Fruit fly (Drosophila melanogaster): ENCODE measurements around the gene CG33159.

Gene CG33159

dm6 chr3L:3194059-3194458 is 10.2 kb downstream of the CG33159 start (continued):
- TF ChIP-seq phol (tag; optimal IDR thresholded peaks at IDR 0.05) (peak; percentile 92), btn (GFP tag; optimal IDR thresholded peaks at IDR 0.05) (no peak), Ptx1 (GFP tag; IDR thresholded peaks at IDR 0.05) (peak; percentile 95), CG17361 (GFP tag; IDR thresholded peaks at IDR 0.05) (peak; percentile 95), lab (GFP tag; optimal IDR thresholded peaks at IDR 0.05) (peak; percentile 97), slou (GFP tag; optimal IDR thresholded peaks at IDR 0.05) (no peak), chinmo (GFP tag; IDR thresholded peaks at IDR 0.05; ENCODE audit: partially characterized antibody) (no peak), sisA (GFP tag; IDR thresholded peaks at IDR 0.05) (peak; percentile 91), jing (GFP tag; optimal IDR thresholded peaks at IDR 0.05) (peak; percentile 82), wek (GFP tag; optimal IDR thresholded peaks at IDR 0.05) (peak; percentile 45), pum (GFP tag; optimal IDR thresholded peaks at IDR 0.05) (peak; percentile 46), CG10543 (GFP tag; optimal IDR thresholded peaks at IDR 0.05) (peak; percentile 59), vnd (GFP tag; IDR thresholded peaks at IDR 0.05; ENCODE audit: partially characterized antibody) (no peak), CG33557 (GFP tag; optimal IDR thresholded peaks at IDR 0.05) (peak; percentile 79), pnt (GFP tag; optimal IDR thresholded peaks at IDR 0.05) (peak; percentile 42), chn (GFP tag; optimal IDR thresholded peaks at IDR 0.05) (peak; percentile 76), CG2678 (tag; optimal IDR thresholded peaks at IDR 0.05) (peak; percentile 96), CG3065 (GFP tag; optimal IDR thresholded peaks at IDR 0.05) (peak; percentile 63), Deaf1 (tag; optimal IDR thresholded peaks at IDR 0.05) (peak; percentile 74), CG17912 (GFP tag; optimal IDR thresholded peaks at IDR 0.05) (no peak), sens (GFP tag) (peak; percentile 96), mirr (GFP tag; optimal IDR thresholded peaks at IDR 0.05) (peak; percentile 45), Xbp1 (GFP tag; optimal IDR thresholded peaks at IDR 0.05) (peak; percentile 93), Neu2 (GFP tag; optimal IDR thresholded peaks at IDR 0.05; ENCODE audit: borderline replicate concordance) (no peak), CG5953 (GFP tag; IDR thresholded peaks at IDR 0.05) (peak; percentile 93), CG12219 (GFP tag; optimal IDR thresholded peaks at IDR 0.05) (peak; percentile 92), Dref (GFP tag; IDR thresholded peaks at IDR 0.05) (no peak), gt (GFP tag; IDR thresholded peaks at IDR 0.05) (peak; percentile 78), sqz (GFP tag; optimal IDR thresholded peaks at IDR 0.05) (no peak), wdn (GFP tag; IDR thresholded peaks at IDR 0.05) (peak; percentile 73), tap (tag; optimal IDR thresholded peaks at IDR 0.05) (peak; percentile 92), CG8924 (tag; optimal IDR thresholded peaks at IDR 0.05) (peak; percentile 95), z (GFP tag; IDR thresholded peaks at IDR 0.05) (0 out of 3 replicates have a peak, but pooled peaks have one; percentile 32), CG2875 (GFP tag; optimal IDR thresholded peaks at IDR 0.05) (peak; percentile 91), CG2202 (tag; optimal IDR thresholded peaks at IDR 0.05) (peak; percentile 87), Hr78 (GFP tag; optimal IDR thresholded peaks at IDR 0.05) (peak in 1 of 2 experiments; percentile 70), CG15696 (tag; optimal IDR thresholded peaks at IDR 0.05) (peak; percentile 80), Taf1 (GFP tag; IDR thresholded peaks at IDR 0.05) (peak; percentile 77), hb (GFP tag; IDR thresholded peaks at IDR 0.05; ENCODE audit: partially characterized antibody) (no peak), CG1529 (GFP tag; optimal IDR thresholded peaks at IDR 0.05) (peak; percentile 88), pan (optimal IDR thresholded peaks at IDR 0.05) (no peak), pan (GFP tag; optimal IDR thresholded peaks at IDR 0.05 in 1 of 2, IDR thresholded peaks at IDR 0.05 in 1 of 2) (peak in 1 of 2 experiments; percentile 97), sima (GFP tag; optimal IDR thresholded peaks at IDR 0.05) (no peak), Dad (GFP tag; optimal IDR thresholded peaks at IDR 0.05) (peak; percentile 58), CG8765 (GFP tag; IDR thresholded peaks at IDR 0.05) (peak; percentile 81), Fer1 (GFP tag; optimal IDR thresholded peaks at IDR 0.05) (peak; percentile 94), CG12071 (GFP tag; optimal IDR thresholded peaks at IDR 0.05) (peak; percentile 91), exex (tag; optimal IDR thresholded peaks at IDR 0.05) (peak; percentile 58), pb (GFP tag; optimal IDR thresholded peaks at IDR 0.05) (no peak), CG11723 (GFP tag; optimal IDR thresholded peaks at IDR 0.05) (peak; percentile 83), ems (GFP tag; optimal IDR thresholded peaks at IDR 0.05) (peak; percentile 63)
